Worm (Caenorhabditis elegans): ENCODE results near the gene Y50D7A.10.

Gene Y50D7A.10

ce11 chrIII:356906-357901, 41.9 kb downstream of the Y50D7A.10 start (continued):
- no peak for TF ChIP-seq zip-11 (GFP tag; IDR thresholded peaks at IDR 0.05)
- no peak for TF ChIP-seq ceh-20 (GFP tag; IDR thresholded peaks at IDR 0.05)
- no peak for TF ChIP-seq lin-29 (GFP tag; IDR thresholded peaks at IDR 0.05)
- TF ChIP-seq ztf-11 (tag; optimal IDR thresholded peaks at IDR 0.05), result no peak
- TF ChIP-seq nhr-102 (tag; optimal IDR thresholded peaks at IDR 0.05), result no peak
- 0 out of 2 replicates have a peak, but pooled peaks have one; percentile 24 for TF ChIP-seq dmd-6 (GFP tag; IDR thresholded peaks at IDR 0.05)
- no peak for TF ChIP-seq lin-13 (GFP tag; optimal IDR thresholded peaks at IDR 0.05)
- TF ChIP-seq mdl-1 (tag; optimal IDR thresholded peaks at IDR 0.05), result peak in 1 of 2 experiments; percentile 4
- TF ChIP-seq zfp-3 (GFP tag; conservative IDR thresholded peaks at IDR 0.05), result no peak; the same call in 1 of the 2 replicates
- no peak for TF ChIP-seq set-16 (GFP tag; IDR thresholded peaks at IDR 0.05)
- 0 out of 2 replicates have a peak, but pooled peaks have one; percentile 12 for TF ChIP-seq mdt-29 (GFP tag; IDR thresholded peaks at IDR 0.05)
- peak; percentile 52; the same call in 1 of the 2 replicates for TF ChIP-seq php-3 (GFP tag; IDR thresholded peaks at IDR 0.05)
- no peak for TF ChIP-seq ceh-82 (tag; optimal IDR thresholded peaks at IDR 0.05)
- no peak for TF ChIP-seq gei-8 (GFP tag; optimal IDR thresholded peaks at IDR 0.05)
- no peak for TF ChIP-seq egl-27 (tag; optimal IDR thresholded peaks at IDR 0.05)
- TF ChIP-seq madf-5 (GFP tag; IDR thresholded peaks at IDR 0.05), result no peak
- no peak for TF ChIP-seq ceh-44 (GFP tag; IDR thresholded peaks at IDR 0.05)
- no peak for TF ChIP-seq ceh-32 (tag; optimal IDR thresholded peaks at IDR 0.05; ENCODE audit: poor library complexity)
- peak in 1 of 2 experiments; percentile 37 for TF ChIP-seq lsy-2 (tag; optimal IDR thresholded peaks at IDR 0.05)
- TF ChIP-seq R02D3.7 (tag; optimal IDR thresholded peaks at IDR 0.05), result no peak
- TF ChIP-seq lir-3 (tag; optimal IDR thresholded peaks at IDR 0.05), result no peak
- no peak for TF ChIP-seq nhr-76 (tag; optimal IDR thresholded peaks at IDR 0.05)
- TF ChIP-seq hlh-30 (tag; optimal IDR thresholded peaks at IDR 0.05; ENCODE audit: insufficient read depth), result peak; percentile 1
- no peak for TF ChIP-seq unc-39 (tag; optimal IDR thresholded peaks at IDR 0.05)
- TF ChIP-seq ZK546.5 (tag; optimal IDR thresholded peaks at IDR 0.05), result no peak
- TF ChIP-seq ama-1 (optimal IDR thresholded peaks at IDR 0.05), result no peak
- TF ChIP-seq aha-1 (tag), result no peak
- TF ChIP-seq nhr-6 (tag; optimal IDR thresholded peaks at IDR 0.05), result no peak
- TF ChIP-seq Y48G9A.11 (GFP tag; IDR thresholded peaks at IDR 0.05), result no peak
- no peak for TF ChIP-seq nhr-10 (tag; optimal IDR thresholded peaks at IDR 0.05)
- TF ChIP-seq snpc-4 (tag; optimal IDR thresholded peaks at IDR 0.05), result no peak
- TF ChIP-seq nhr-42 (GFP tag; IDR thresholded peaks at IDR 0.05), result no peak
- no peak for TF ChIP-seq ZK337.2 (GFP tag; IDR thresholded peaks at IDR 0.05)

- no peak for TF ChIP-seq ceh-32 (tag; optimal IDR thresholded peaks at IDR 0.05; ENCODE audit: poor library complexity)
Observed at ce11 chrIII:358106-358505, 42.8 kb downstream of the Y50D7A.10 start.

ce11 chrIII:360315-360714, 45.1 kb downstream of the Y50D7A.10 start:
- no peak for TF ChIP-seq nhr-48 (tag; optimal IDR thresholded peaks at IDR 0.05)
- TF ChIP-seq unc-62 (GFP tag; optimal IDR thresholded peaks at IDR 0.05 in 1 of 2), result peak in 1 of 2 experiments; percentile 77
- TF ChIP-seq unc-62 (tag; optimal IDR thresholded peaks at IDR 0.05), result no peak
- TF ChIP-seq mxl-2 (GFP tag; conservative IDR thresholded peaks at IDR 0.05), result no peak
- no peak for TF ChIP-seq jun-1 (tag; optimal IDR thresholded peaks at IDR 0.05)
- no peak for TF ChIP-seq zip-11 (GFP tag; IDR thresholded peaks at IDR 0.05)
- 0 out of 2 replicates have a peak, but pooled peaks have one; percentile 37 for TF ChIP-seq ctbp-1 (GFP tag; IDR thresholded peaks at IDR 0.05)
- no peak for TF ChIP-seq zip-2 (tag; optimal IDR thresholded peaks at IDR 0.05)
- peak; percentile 32 for TF ChIP-seq aha-1 (tag)

All from whole organism, L4 larva.